Worm (Caenorhabditis elegans) whole organism, young adult: ENCODE results near the gene F35C5.1.

Source experiments
- F52B5.7 ChIP-seq: sonication (generic microtip); optimal IDR thresholded peaks from 2 replicates; lab custom pipeline; 2016; ENCODE audit warnings: mild to moderate bottlenecking, missing genetic modification characterization, missing compliant biosample characterization
- K12H6.12 ChIP-seq: fragments of 200-800 bp; sonication (Bioruptor generic); optimal IDR thresholded peaks from 2 replicates; lab custom pipeline; 2018; ENCODE audit warnings: mild to moderate bottlenecking, missing genetic modification characterization, missing compliant biosample characterization
- ZK185.1 ChIP-seq: sonication (generic microtip); optimal IDR thresholded peaks from 2 replicates; lab custom pipeline; 2016; ENCODE audit warnings: mild to moderate bottlenecking, missing genetic modification characterization, missing compliant biosample characterization; ENCODE audit not compliant: poor library complexity, severe bottlenecking
- aptf-3 ChIP-seq: fragments of 200-800 bp; sonication (Bioruptor generic); IDR thresholded peaks from 2 replicates; pipeline ENCODE4 v1.3.6; 2022; ENCODE audit warnings: missing genetic modification characterization, missing compliant biosample characterization
- atf-7 ChIP-seq: sonication (generic microtip); optimal IDR thresholded peaks from 2 replicates; lab custom pipeline; 2017; ENCODE audit warnings: mild to moderate bottlenecking, missing genetic modification characterization, missing compliant biosample characterization
- attf-5 ChIP-seq: fragments of 200-800 bp; sonication (Bioruptor generic); optimal IDR thresholded peaks from 2 replicates; lab custom pipeline; 2018; ENCODE audit warnings: mild to moderate bottlenecking, missing genetic modification characterization, missing compliant biosample characterization
- ceh-79 ChIP-seq: sonication (generic microtip); optimal IDR thresholded peaks from 2 replicates; lab custom pipeline; 2017; ENCODE audit warnings: mild to moderate bottlenecking, missing genetic modification characterization, missing compliant biosample characterization
- dox-1 ChIP-seq: fragments of 200-800 bp; sonication (Bioruptor generic); IDR thresholded peaks from 2 replicates; pipeline ENCODE4 v1.3.6; 2022; ENCODE audit warnings: missing genetic modification reagents, missing genetic modification characterization, missing compliant biosample characterization
- ets-4 ChIP-seq: fragments of 200-800 bp; sonication (Bioruptor generic); optimal IDR thresholded peaks from 2 replicates; lab custom pipeline; 2018; ENCODE audit warnings: mild to moderate bottlenecking, missing genetic modification characterization, missing compliant biosample characterization
- let-607 ChIP-seq, 2 experiments: fragments of 200-800 bp in 1 of 2; sonication (Bioruptor generic) in 1 of 2; sonication (generic microtip) in 1 of 2; optimal IDR thresholded peaks; 2 replicates each; lab custom pipeline; 2016 to 2018; ENCODE audit warnings: mild to moderate bottlenecking in 2 of 2, missing compliant biosample characterization in 2 of 2, missing genetic modification characterization in 2 of 2, moderate library complexity in 2 of 2, missing genotype in 1 of 2
- lin-35 ChIP-seq, 3 experiments: fragments of 150-350 bp in 2 of 3; sonication (generic microtip) in 1 of 3; optimal IDR thresholded peaks; 2 replicates each; lab custom pipeline; 2014 to 2018; ENCODE audit warnings: missing biosample characterization in 3 of 3, missing genetic modification characterization in 3 of 3, missing genetic modification reagents in 3 of 3
- madf-10 ChIP-seq: sonication (generic microtip); optimal IDR thresholded peaks from 2 replicates; lab custom pipeline; 2016; ENCODE audit warnings: mild to moderate bottlenecking, missing genetic modification characterization, missing compliant biosample characterization
- nhr-120 ChIP-seq: fragments of 200-800 bp; sonication (Bioruptor generic); IDR thresholded peaks from 2 replicates; pipeline ENCODE4 v1.3.6; 2022; ENCODE audit warnings: missing genetic modification characterization, missing compliant biosample characterization
- nhr-80 ChIP-seq: sonication (generic microtip); optimal IDR thresholded peaks from 2 replicates; lab custom pipeline; 2016; ENCODE audit warnings: missing genetic modification characterization, missing compliant biosample characterization
- tbx-9 ChIP-seq: sonication (generic microtip); optimal IDR thresholded peaks from 2 replicates; lab custom pipeline; 2016; ENCODE audit warnings: borderline replicate concordance, missing genetic modification characterization, inconsistent platforms, missing compliant biosample characterization
- xnd-1 ChIP-seq: sonication (generic microtip); optimal IDR thresholded peaks from 2 replicates; lab custom pipeline; 2016; ENCODE audit warnings: missing genotype, missing genetic modification reagents, missing genetic modification characterization, missing compliant biosample characterization
- ztf-25 ChIP-seq: fragments of 200-800 bp; sonication (Bioruptor generic); IDR thresholded peaks from 2 replicates; pipeline ENCODE4 v1.3.6; 2022; ENCODE audit warnings: missing genetic modification reagents, missing genetic modification characterization, missing compliant biosample characterization

Gene F35C5.1

ce11 chrII:12930138-12930537, 49.5 kb downstream of the F35C5.1 start:
- TF ChIP-seq xnd-1 (tag; lab: Kevin White, UChicago) (no peak), lin-35 (GFP tag; optimal IDR thresholded peaks at IDR 0.05; lab: Kevin White, UChicago) (no peak), nhr-120 (no peak), attf-5 (no peak), atf-7 (no peak), tbx-9 (tag; lab: Kevin White, UChicago) (no peak), nhr-80 (tag; lab: Kevin White, UChicago) (peak; percentile 33), madf-10 (no peak), ceh-79 (tag; lab: Kevin White, UChicago) (no peak)

ce11 chrII:12931456-12931923, 50.9 kb downstream of the F35C5.1 start, which contains the start of gene dct-18:
Gene dct-18 (plus strand): TSS chrII:12931873.
- TF ChIP-seq F52B5.7 (no peak), ZK185.1 (no peak), dox-1 (GFP tag; lab: Robert Waterston, UW) (no peak), nhr-80 (tag; lab: Kevin White, UChicago) (peak; percentile 77), let-607 (tag; optimal IDR thresholded peaks at IDR 0.05; lab: Kevin White, UChicago) (peak; percentile 47 to 60), ztf-25 (no peak), K12H6.12 (tag; lab: Kevin White, UChicago) (no peak), lin-35 (GFP tag; optimal IDR thresholded peaks at IDR 0.05; lab: Kevin White, UChicago) (no peak), ets-4 (GFP tag; lab: Kevin White, UChicago) (peak; percentile 1), aptf-3 (GFP tag; lab: Robert Waterston, UW) (no peak)
